Worm (Caenorhabditis elegans) whole organism, L1 larva: ENCODE data around the gene dnj-23.
A peak's percentile ranks its signal among the peaks of the same experiment; 100 is the strongest.

ENCODE experiments used
- C04F5.9 ChIP-seq: sonication (generic microtip); optimal IDR thresholded peaks from 2 replicates; lab custom pipeline; 2016; ENCODE audit warnings: missing genetic modification characterization, missing compliant biosample characterization
- C16A3.4 ChIP-seq: fragments of 150-350 bp; optimal IDR thresholded peaks from 2 replicates; lab custom pipeline; 2014; ENCODE audit warnings: missing biosample characterization, missing genetic modification characterization
- F16B12.6 ChIP-seq: fragments of 150-350 bp; optimal IDR thresholded peaks from 2 replicates; lab custom pipeline; 2014; ENCODE audit warnings: missing biosample characterization, missing genetic modification characterization
- aha-1 ChIP-seq: fragments of 150-350 bp; optimal IDR thresholded peaks from 2 replicates; lab custom pipeline; 2014; ENCODE audit warnings: missing biosample characterization, missing genetic modification characterization
- alr-1 ChIP-seq: fragments of 200-800 bp; sonication (Bioruptor generic); optimal IDR thresholded peaks from 2 replicates; lab custom pipeline; 2018; ENCODE audit warnings: borderline replicate concordance, mild to moderate bottlenecking, missing genetic modification characterization, missing compliant biosample characterization
- blmp-1 ChIP-seq: fragments of 150-350 bp; optimal IDR thresholded peaks from 2 replicates; lab custom pipeline; 2014; ENCODE audit warnings: missing biosample characterization, missing genetic modification characterization
- ceh-8 ChIP-seq: fragments of 200-800 bp; sonication (Bioruptor generic); optimal IDR thresholded peaks from 2 replicates; lab custom pipeline; 2018; ENCODE audit warnings: mild to moderate bottlenecking, missing genetic modification characterization, moderate library complexity, missing compliant biosample characterization
- dsc-1 ChIP-seq: sonication (generic microtip); optimal IDR thresholded peaks from 2 replicates; lab custom pipeline; 2016; ENCODE audit warnings: mild to moderate bottlenecking, missing genetic modification characterization, missing compliant biosample characterization
- efl-1 ChIP-seq, 4 experiments: fragments of 150-350 bp; optimal IDR thresholded peaks in 3 of 4; peaks in 1 of 4; 1 replicate in 1 of 4; 2 replicates in 3 of 4; lab custom pipeline; 2014; ENCODE audit warnings: missing biosample characterization in 2 of 4, missing genetic modification characterization in 2 of 4, missing genetic modification reagents in 2 of 4
- egl-27 ChIP-seq, 2 experiments: fragments of 150-350 bp in 1 of 2; sonication (generic microtip); optimal IDR thresholded peaks; 3 replicates each; lab custom pipeline; 2017 to 2018; ENCODE audit warnings: missing biosample characterization in 2 of 2, missing genetic modification characterization in 2 of 2, missing genetic modification reagents in 2 of 2
- elt-2 ChIP-seq: sonication (generic microtip); optimal IDR thresholded peaks from 2 replicates; lab custom pipeline; 2016; ENCODE audit warnings: missing genetic modification characterization, mild to moderate bottlenecking, inconsistent platforms, missing compliant biosample characterization, missing genetic modification reagents
- elt-3 ChIP-seq, 6 experiments: fragments of 150-350 bp in 1 of 6; sonication (generic microtip); optimal IDR thresholded peaks; 2 replicates each; lab custom pipeline; 2017 to 2018; ENCODE audit warnings: missing biosample characterization in 6 of 6, missing genetic modification characterization in 6 of 6, inconsistent platforms in 1 of 6
- ets-5 ChIP-seq: fragments of 200-800 bp; sonication (Bioruptor generic); IDR thresholded peaks from 2 replicates; pipeline ENCODE4 v1.3.6; 2022; ENCODE audit warnings: missing genetic modification characterization, missing compliant biosample characterization
- fkh-8 ChIP-seq: sonication (generic microtip); optimal IDR thresholded peaks from 2 replicates; lab custom pipeline; 2016; ENCODE audit warnings: mild to moderate bottlenecking, missing genetic modification characterization, missing compliant biosample characterization
- fos-1 ChIP-seq: fragments of 150-350 bp; optimal IDR thresholded peaks from 2 replicates; lab custom pipeline; 2014; ENCODE audit warnings: missing biosample characterization, missing genetic modification characterization
- isw-1 ChIP-seq: fragments of 200-800 bp; sonication (Bioruptor generic); IDR thresholded peaks from 2 replicates; pipeline ENCODE4 v1.3.6; 2022; ENCODE audit warnings: missing genetic modification characterization, missing compliant biosample characterization
- lin-14 ChIP-seq: fragments of 200-800 bp; sonication (Bioruptor generic); optimal IDR thresholded peaks from 2 replicates; lab custom pipeline; 2018; ENCODE audit warnings: mild to moderate bottlenecking, missing genetic modification characterization, moderate library complexity, missing compliant biosample characterization
- lin-35 ChIP-seq, 2 experiments: fragments of 150-350 bp; optimal IDR thresholded peaks; 2 replicates each; lab custom pipeline; 2014; ENCODE audit warnings: missing biosample characterization in 2 of 2, missing genetic modification characterization in 2 of 2, missing genetic modification reagents in 2 of 2
- lin-39 ChIP-seq: fragments of 150-350 bp; optimal IDR thresholded peaks from 2 replicates; lab custom pipeline; 2014; ENCODE audit warnings: missing biosample characterization, missing genetic modification reagents, missing genetic modification characterization
- lir-3 ChIP-seq: sonication (generic microtip); optimal IDR thresholded peaks from 2 replicates; lab custom pipeline; 2016; ENCODE audit warnings: mild to moderate bottlenecking, missing genetic modification characterization, moderate library complexity, missing compliant biosample characterization; ENCODE audit not compliant: poor library complexity
- mef-2 ChIP-seq: fragments of 150-350 bp; optimal IDR thresholded peaks from 2 replicates; lab custom pipeline; 2014; ENCODE audit warnings: missing biosample characterization, missing genetic modification characterization
- mep-1 ChIP-seq: fragments of 150-350 bp; optimal IDR thresholded peaks from 2 replicates; lab custom pipeline; 2014; ENCODE audit warnings: missing biosample characterization, missing genetic modification characterization
- nhr-20 ChIP-seq: sonication (generic microtip); optimal IDR thresholded peaks from 2 replicates; lab custom pipeline; 2016; ENCODE audit warnings: mild to moderate bottlenecking, missing genetic modification characterization, missing compliant biosample characterization
- nhr-71 ChIP-seq: sonication (generic microtip); optimal IDR thresholded peaks from 2 replicates; lab custom pipeline; 2016; ENCODE audit warnings: mild to moderate bottlenecking, missing genetic modification characterization, moderate library complexity, missing compliant biosample characterization
- nhr-84 ChIP-seq: sonication (generic microtip); optimal IDR thresholded peaks from 2 replicates; lab custom pipeline; 2017; ENCODE audit warnings: missing biosample characterization, missing genetic modification characterization
- nhr-85 ChIP-seq: sonication (generic microtip); peaks from one replicate; lab custom pipeline; 2016; ENCODE audit warnings: missing genetic modification characterization, inconsistent platforms, missing compliant biosample characterization
- nhr-90 ChIP-seq: sonication (generic microtip); optimal IDR thresholded peaks from 2 replicates; lab custom pipeline; 2016; ENCODE audit warnings: mild to moderate bottlenecking, missing genetic modification characterization, missing compliant biosample characterization; ENCODE audit not compliant: poor library complexity
- pag-3 ChIP-seq: sonication (generic microtip); optimal IDR thresholded peaks from 2 replicates; lab custom pipeline; 2017; ENCODE audit warnings: missing genetic modification characterization, mild to moderate bottlenecking, missing compliant biosample characterization, antibody characterized with exemption, borderline replicate concordance; ENCODE audit not compliant: insufficient read depth
- pax-3 ChIP-seq: fragments of 200-800 bp; sonication (Bioruptor generic); optimal IDR thresholded peaks from 2 replicates; lab custom pipeline; 2018; ENCODE audit warnings: mild to moderate bottlenecking, missing genetic modification characterization, moderate library complexity, missing compliant biosample characterization
- pqm-1 ChIP-seq: sonication (generic microtip); optimal IDR thresholded peaks from 3 replicates; lab custom pipeline; 2017; ENCODE audit warnings: missing biosample characterization, missing genetic modification characterization
- skn-1 ChIP-seq: fragments of 150-350 bp; optimal IDR thresholded peaks from 2 replicates; lab custom pipeline; 2014; ENCODE audit warnings: missing biosample characterization, missing genetic modification characterization
- snpc-4 ChIP-seq: fragments of 150-350 bp; optimal IDR thresholded peaks from 2 replicates; lab custom pipeline; 2014; ENCODE audit warnings: missing biosample characterization, missing genetic modification characterization
- snu-23 ChIP-seq: sonication (generic microtip); optimal IDR thresholded peaks from 2 replicates; lab custom pipeline; 2016; ENCODE audit warnings: missing genetic modification characterization, missing compliant biosample characterization
- sox-4 ChIP-seq: sonication (generic microtip); optimal IDR thresholded peaks from 2 replicates; lab custom pipeline; 2016; ENCODE audit warnings: missing genetic modification characterization, missing compliant biosample characterization
- sptf-1 ChIP-seq: fragments of 150-350 bp; optimal IDR thresholded peaks from 2 replicates; lab custom pipeline; 2014; ENCODE audit warnings: missing biosample characterization, missing genetic modification characterization
- sup-37 ChIP-seq: fragments of 200-800 bp; sonication (Bioruptor generic); optimal IDR thresholded peaks from 2 replicates; lab custom pipeline; 2018; ENCODE audit warnings: mild to moderate bottlenecking, missing genetic modification characterization, missing compliant biosample characterization
- swsn-7 ChIP-seq: sonication (generic microtip); optimal IDR thresholded peaks from 2 replicates; lab custom pipeline; 2016; ENCODE audit warnings: missing genetic modification characterization, missing compliant biosample characterization
- tbx-2 ChIP-seq: sonication (generic microtip); optimal IDR thresholded peaks from 2 replicates; lab custom pipeline; 2016; ENCODE audit warnings: missing genetic modification characterization, missing compliant biosample characterization
- tlp-1 ChIP-seq: fragments of 150-350 bp; optimal IDR thresholded peaks from 2 replicates; lab custom pipeline; 2014; ENCODE audit warnings: missing biosample characterization, missing genetic modification characterization
- unc-86 ChIP-seq: sonication (generic microtip); optimal IDR thresholded peaks from 2 replicates; lab custom pipeline; 2016; ENCODE audit warnings: missing genetic modification characterization, missing compliant biosample characterization
- ztf-11 ChIP-seq, 2 experiments: sonication (generic microtip); optimal IDR thresholded peaks; 2 replicates each; lab custom pipeline; 2016 to 2017; ENCODE audit warnings: missing genetic modification characterization in 2 of 2, missing biosample characterization in 1 of 2, missing compliant biosample characterization in 1 of 2

Gene dnj-23

DNA sequence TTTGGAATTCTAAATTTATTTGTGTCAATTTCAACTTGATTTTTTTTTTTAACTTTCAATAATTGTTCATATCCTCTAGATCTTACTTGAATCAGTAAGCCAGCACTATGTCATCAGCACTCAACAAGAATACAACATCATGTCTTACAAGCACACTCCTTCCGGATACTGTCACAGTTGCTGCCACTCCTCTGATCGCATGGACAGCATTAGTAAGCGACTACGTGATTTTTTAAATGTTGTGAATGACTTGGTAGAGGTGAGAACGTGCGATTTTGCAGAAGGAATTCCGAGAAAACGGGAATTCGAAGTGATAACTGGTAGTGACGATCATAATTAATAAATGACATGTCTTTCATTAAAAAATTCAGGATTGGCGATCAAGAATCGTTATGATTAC is 49.6 kb upstream of the dnj-23 start, which contains the start of gene oac-54:
Gene oac-54, plus strand, starts transcription at position 83 of the 400 bp plus-strand sequence.
- no peak for TF ChIP-seq nhr-84 (tag; lab: Kevin White, UChicago)
- TF ChIP-seq alr-1 (tag; lab: Kevin White, UChicago), result no peak
- no peak for TF ChIP-seq nhr-71 (tag; lab: Kevin White, UChicago)
- no peak for TF ChIP-seq C16A3.4 (tag; lab: Kevin White, UChicago)
- no peak for TF ChIP-seq swsn-7 (tag; lab: Kevin White, UChicago)
- no peak for TF ChIP-seq dsc-1 (tag; lab: Kevin White, UChicago)
- no peak for TF ChIP-seq fos-1 (tag; lab: Kevin White, UChicago)
- TF ChIP-seq pqm-1 (tag; lab: Kevin White, UChicago), result no peak
- TF ChIP-seq egl-27 (tag; optimal IDR thresholded peaks at IDR 0.05; lab: Kevin White, UChicago), result no peak
- no peak for TF ChIP-seq lir-3
- TF ChIP-seq elt-2, result no peak

DNA sequence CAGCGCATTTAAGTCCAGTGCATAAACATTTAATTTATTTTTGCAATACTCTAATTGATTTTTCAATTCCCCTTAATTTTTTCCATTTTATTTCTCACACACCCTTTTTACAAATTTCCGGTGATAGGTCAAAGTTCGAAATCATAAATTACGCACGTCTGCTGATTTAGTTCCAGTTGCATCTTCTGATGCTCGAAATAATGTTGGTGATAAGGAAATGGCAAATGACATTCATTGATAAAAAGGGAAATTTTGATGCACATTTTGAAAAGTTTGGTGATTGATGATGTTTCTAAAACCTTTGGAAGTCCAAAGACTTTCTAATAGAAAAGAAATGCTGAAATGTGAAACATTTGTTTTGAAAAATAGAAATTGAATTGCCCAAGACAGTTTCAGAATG is 48.7 kb upstream of the dnj-23 start:
- TF ChIP-seq mep-1 (tag; lab: Kevin White, UChicago), result no peak
- TF ChIP-seq C04F5.9, result no peak
- no peak for TF ChIP-seq tbx-2 (tag; lab: Kevin White, UChicago)
- no peak for TF ChIP-seq nhr-20 (tag; lab: Kevin White, UChicago)
- no peak for TF ChIP-seq snpc-4
- no peak for TF ChIP-seq sox-4 (tag; lab: Kevin White, UChicago)
- TF ChIP-seq elt-2, result peak; percentile 90
- TF ChIP-seq F16B12.6 (tag; lab: Kevin White, UChicago), result no peak
- no peak for TF ChIP-seq mef-2 (tag; lab: Kevin White, UChicago)
- peak; percentile 1 for TF ChIP-seq nhr-71 (tag; lab: Kevin White, UChicago)
- TF ChIP-seq ztf-11 (tag; optimal IDR thresholded peaks at IDR 0.05; lab: Kevin White, UChicago), result no peak
- peak; percentile 60 for TF ChIP-seq pqm-1 (tag; lab: Kevin White, UChicago)
- TF ChIP-seq ceh-8 (GFP tag; lab: Kevin White, UChicago), result no peak
- TF ChIP-seq lin-35 (GFP tag; optimal IDR thresholded peaks at IDR 0.05; lab: Kevin White, UChicago), result peak in 1 of 2 experiments; percentile 3
- TF ChIP-seq ets-5, result no peak
- TF ChIP-seq pag-3, result no peak
- TF ChIP-seq tlp-1 (tag; lab: Kevin White, UChicago), result peak; percentile 5
- no peak for TF ChIP-seq snu-23 (GFP tag; lab: Kevin White, UChicago)
- TF ChIP-seq sup-37 (GFP tag; lab: Kevin White, UChicago), result no peak
- TF ChIP-seq nhr-85, result no peak
- TF ChIP-seq skn-1 (tag; lab: Kevin White, UChicago), result no peak
- no peak for TF ChIP-seq efl-1 (optimal IDR thresholded peaks at IDR 0.05; lab: Kevin White, UChicago)
- no peak for TF ChIP-seq efl-1 (GFP tag; optimal IDR thresholded peaks at IDR 0.05 in 1 of 2; lab: Kevin White, UChicago)
- TF ChIP-seq pax-3 (tag; lab: Kevin White, UChicago), result no peak
- TF ChIP-seq nhr-90 (tag; lab: Kevin White, UChicago), result peak; percentile 18

- TF ChIP-seq aha-1 (peak; percentile 49), fkh-8 (tag; lab: Kevin White, UChicago) (no peak), ztf-11 (tag; optimal IDR thresholded peaks at IDR 0.05; lab: Kevin White, UChicago) (no peak), lin-39 (tag; lab: Kevin White, UChicago) (no peak), elt-3 (tag; optimal IDR thresholded peaks at IDR 0.05; lab: Kevin White, UChicago) (peak in 1 of 6 experiments; percentile 47), dsc-1 (tag; lab: Kevin White, UChicago) (no peak), unc-86 (tag; lab: Kevin White, UChicago) (no peak), nhr-20 (tag; lab: Kevin White, UChicago) (peak; percentile 65), skn-1 (tag; lab: Kevin White, UChicago) (no peak), sptf-1 (tag; lab: Kevin White, UChicago) (no peak), lin-35 (GFP tag; optimal IDR thresholded peaks at IDR 0.05; lab: Kevin White, UChicago) (peak in 1 of 2 experiments; percentile 19), nhr-90 (tag; lab: Kevin White, UChicago) (peak; percentile 18), nhr-71 (tag; lab: Kevin White, UChicago) (peak; percentile 24), isw-1 (GFP tag; lab: Robert Waterston, UW) (no peak), nhr-85 (no peak), pax-3 (tag; lab: Kevin White, UChicago) (no peak), blmp-1 (tag; lab: Kevin White, UChicago) (peak; percentile 27), lin-14 (GFP tag; lab: Kevin White, UChicago) (peak; percentile 10), snu-23 (GFP tag; lab: Kevin White, UChicago) (peak; percentile 2)
- TF ChIP-seq, all 84 proteins: peak for 9
Measured at ce11 chrII:9156277-9156676, 47.9 kb upstream of the dnj-23 start.
